Worm (Caenorhabditis elegans): ENCODE results near the gene msp-57.

ce11 chrIV:5082900-5083530, 20.6 kb downstream of the msp-57 start, which contains the start of gene pygo-1:
- TF ChIP-seq ama-1 (optimal IDR thresholded peaks at IDR 0.05) (no peak), aly-1 (tag; optimal IDR thresholded peaks at IDR 0.05) (no peak), scrt-1 (GFP tag; IDR thresholded peaks at IDR 0.05) (no peak), tra-4 (tag; optimal IDR thresholded peaks at IDR 0.05) (no peak), hnd-1 (tag; optimal IDR thresholded peaks at IDR 0.05) (no peak), flt-1 (GFP tag; IDR thresholded peaks at IDR 0.05) (no peak), ets-7 (tag; optimal IDR thresholded peaks at IDR 0.05) (no peak), hmbx-1 (tag; optimal IDR thresholded peaks at IDR 0.05) (no peak), F13C5.2 (tag; optimal IDR thresholded peaks at IDR 0.05) (no peak), hmg-4 (GFP tag; optimal IDR thresholded peaks at IDR 0.05) (no peak), B0310.2 (tag; optimal IDR thresholded peaks at IDR 0.05) (no peak)
